Fruit fly (Drosophila melanogaster): ENCODE measurements around the gene Hipk.

dm6 chr3L:550082-550827 lies 7.4 kb downstream of the Hipk start:
- TF ChIP-seq CTCF (optimal IDR thresholded peaks at IDR 0.05) (no peak), CG8478 (optimal IDR thresholded peaks at IDR 0.05) (no peak)
